Worm (Caenorhabditis elegans) whole organism, late embryonic: Measurements from ENCODE around the gene F42G4.2.

ENCODE experiments used
- C08G9.2 ChIP-seq: sonication (generic microtip); optimal IDR thresholded peaks from 2 replicates; lab custom pipeline; 2016; ENCODE audit warnings: mild to moderate bottlenecking, missing genetic modification characterization, moderate library complexity, missing compliant biosample characterization
- K09A11.1 ChIP-seq: sonication (generic microtip); optimal IDR thresholded peaks from 2 replicates; lab custom pipeline; 2017; ENCODE audit warnings: antibody characterized with exemption, mild to moderate bottlenecking, missing genetic modification characterization, missing compliant biosample characterization; ENCODE audit not compliant: insufficient read depth
- ahr-1 ChIP-seq: sonication (generic microtip); optimal IDR thresholded peaks from 2 replicates; lab custom pipeline; 2016; ENCODE audit warnings: missing genetic modification characterization, missing compliant biosample characterization
- ama-1 ChIP-seq: fragments of 150-350 bp; optimal IDR thresholded peaks from 2 replicates; lab custom pipeline; 2014
- ceh-14 ChIP-seq: sonication (generic microtip); optimal IDR thresholded peaks from 2 replicates; lab custom pipeline; 2016; ENCODE audit warnings: missing genotype, missing genetic modification characterization, missing compliant biosample characterization
- fkh-10 ChIP-seq: fragments of 150-350 bp; optimal IDR thresholded peaks from 2 replicates; lab custom pipeline; 2014; ENCODE audit warnings: missing biosample characterization, missing genetic modification reagents, missing genetic modification characterization
- lin-11 ChIP-seq: fragments of 200-800 bp; sonication (Bioruptor generic); optimal IDR thresholded peaks from 2 replicates; lab custom pipeline; 2018; ENCODE audit warnings: mild to moderate bottlenecking, missing genetic modification characterization, missing compliant biosample characterization
- nfya-1 ChIP-seq: sonication (generic microtip); optimal IDR thresholded peaks from 2 replicates; lab custom pipeline; 2017; ENCODE audit warnings: missing genetic modification characterization, mild to moderate bottlenecking, missing compliant biosample characterization, antibody characterized with exemption, moderate library complexity
- nhr-11 ChIP-seq: fragments of 150-350 bp; optimal IDR thresholded peaks from 2 replicates; lab custom pipeline; 2014; ENCODE audit warnings: missing biosample characterization, missing genetic modification characterization
- pat-9 ChIP-seq: fragments of 200-800 bp; sonication (Bioruptor generic); optimal IDR thresholded peaks from 2 replicates; lab custom pipeline; 2018; ENCODE audit warnings: mild to moderate bottlenecking, missing genetic modification characterization, moderate library complexity, missing compliant biosample characterization
- pha-4 ChIP-seq: fragments of 150-350 bp; optimal IDR thresholded peaks from 2 replicates; lab custom pipeline; 2018; ENCODE audit warnings: missing biosample characterization, missing genetic modification reagents, missing genetic modification characterization
- tbx-2 ChIP-seq: sonication (generic microtip); optimal IDR thresholded peaks from 2 replicates; lab custom pipeline; 2016; ENCODE audit warnings: missing genetic modification characterization, missing compliant biosample characterization

DNA sequence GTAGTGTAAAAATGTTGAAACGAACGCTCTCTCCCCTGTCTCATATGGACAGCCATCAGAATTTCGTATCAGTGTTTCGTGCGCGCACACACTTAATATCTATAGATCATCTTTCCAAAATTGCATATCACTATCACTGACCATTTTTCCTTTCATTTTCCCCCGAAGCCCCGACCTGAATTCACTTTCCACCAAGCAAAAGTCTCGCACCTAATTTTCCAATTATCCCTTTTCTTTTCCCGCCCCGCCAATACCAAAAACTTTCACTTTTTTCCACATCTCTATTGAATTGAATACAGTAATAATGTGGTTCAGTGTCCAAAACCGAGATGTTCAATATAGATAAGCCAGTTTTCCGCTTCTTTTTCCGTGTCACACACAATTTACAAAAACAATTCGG, 5.7 kb downstream of the F42G4.2 start:
- TF ChIP-seq C08G9.2 (tag; lab: Kevin White, UChicago) (no peak), ahr-1 (tag; lab: Kevin White, UChicago) (no peak), nfya-1 (tag; lab: Kevin White, UChicago) (no peak), pat-9 (tag; lab: Kevin White, UChicago) (no peak), K09A11.1 (no peak), lin-11 (tag; lab: Kevin White, UChicago) (no peak), fkh-10 (GFP tag; lab: Kevin White, UChicago) (no peak), nhr-11 (tag; lab: Kevin White, UChicago) (no peak), ama-1 (lab: Kevin White, UChicago) (no peak), tbx-2 (tag; lab: Kevin White, UChicago) (no peak), ceh-14 (tag; lab: Kevin White, UChicago) (no peak), pha-4 (tag; lab: Kevin White, UChicago) (no peak)
